Worm (Caenorhabditis elegans): ENCODE data around the gene F15G9.5.

Gene F15G9.5

ce11 chrX:9706084-9706483, 31.6 kb downstream of the F15G9.5 start, which contains the start of gene F15G9.1:
Gene F15G9.1, plus strand, starts transcription at chrX:9706384.
- TF ChIP-seq egl-27 (tag; optimal IDR thresholded peaks at IDR 0.05) (no peak), ama-1 (optimal IDR thresholded peaks at IDR 0.05) (no peak), elt-1 (tag; optimal IDR thresholded peaks at IDR 0.05) (no peak), nhr-25 (tag; optimal IDR thresholded peaks at IDR 0.05) (no peak), lin-15B (tag; optimal IDR thresholded peaks at IDR 0.05) (no peak), elt-3 (tag; optimal IDR thresholded peaks at IDR 0.05) (no peak), elt-2 (tag; optimal IDR thresholded peaks at IDR 0.05) (no peak), nhr-43 (tag; optimal IDR thresholded peaks at IDR 0.05; ENCODE audit: poor library complexity, severe bottlenecking) (no peak), aly-2 (tag; optimal IDR thresholded peaks at IDR 0.05) (no peak), lsy-12 (tag; optimal IDR thresholded peaks at IDR 0.05) (no peak), ZK546.5 (tag; optimal IDR thresholded peaks at IDR 0.05) (no peak), unc-39 (tag; optimal IDR thresholded peaks at IDR 0.05) (no peak), daf-12 (tag; optimal IDR thresholded peaks at IDR 0.05) (no peak), ceh-28 (tag; optimal IDR thresholded peaks at IDR 0.05) (no peak), fkh-10 (GFP tag; optimal IDR thresholded peaks at IDR 0.05) (no peak), ceh-9 (tag; optimal IDR thresholded peaks at IDR 0.05) (no peak), sea-2 (GFP tag; optimal IDR thresholded peaks at IDR 0.05) (no peak)

DNA sequence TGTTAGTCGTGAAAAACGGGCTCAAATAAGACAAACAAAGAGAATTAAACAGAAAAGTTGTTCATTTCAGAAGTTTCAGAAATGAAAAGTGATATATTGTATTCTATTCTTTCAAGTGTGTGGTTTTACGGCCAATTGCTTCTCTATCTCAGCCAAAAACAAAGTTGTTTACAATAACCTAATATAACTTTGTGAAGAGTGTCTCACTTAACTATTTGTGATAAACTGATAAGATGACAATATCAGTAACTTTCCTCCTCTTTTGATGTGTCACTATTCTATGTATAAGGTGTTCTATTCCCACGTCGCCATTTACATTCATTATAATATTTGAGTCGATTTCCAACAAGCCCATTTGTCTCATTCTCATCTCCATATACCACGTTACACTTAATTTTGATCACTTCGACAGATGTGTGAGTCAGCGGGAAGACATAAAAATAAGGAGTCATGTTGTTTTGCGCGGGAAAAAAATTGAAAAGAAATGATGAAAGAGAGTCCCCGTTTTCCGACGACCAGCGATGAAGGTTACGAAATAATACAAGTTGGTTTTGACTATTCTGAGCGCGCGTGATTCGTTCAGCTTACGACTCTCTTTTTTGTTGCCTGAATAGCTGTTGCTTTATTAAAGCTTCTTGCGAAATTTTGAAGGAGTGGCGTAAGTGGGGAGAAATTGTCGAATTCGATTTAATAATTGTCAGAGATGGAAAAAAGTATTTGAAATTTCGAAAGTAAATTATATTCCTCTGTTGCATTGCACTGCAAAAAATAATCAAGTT, 32.2 kb downstream of the F15G9.5 start:
- TF ChIP-seq fkh-10 (GFP tag; optimal IDR thresholded peaks at IDR 0.05) (peak; percentile 67), nhr-28 (tag; optimal IDR thresholded peaks at IDR 0.05) (no peak), elt-2 (tag; optimal IDR thresholded peaks at IDR 0.05) (peak; percentile 26), daf-12 (tag; optimal IDR thresholded peaks at IDR 0.05) (no peak), pha-4 (tag; optimal IDR thresholded peaks at IDR 0.05) (peak; percentile 32), lin-39 (tag; optimal IDR thresholded peaks at IDR 0.05) (peak; percentile 73)

DNA sequence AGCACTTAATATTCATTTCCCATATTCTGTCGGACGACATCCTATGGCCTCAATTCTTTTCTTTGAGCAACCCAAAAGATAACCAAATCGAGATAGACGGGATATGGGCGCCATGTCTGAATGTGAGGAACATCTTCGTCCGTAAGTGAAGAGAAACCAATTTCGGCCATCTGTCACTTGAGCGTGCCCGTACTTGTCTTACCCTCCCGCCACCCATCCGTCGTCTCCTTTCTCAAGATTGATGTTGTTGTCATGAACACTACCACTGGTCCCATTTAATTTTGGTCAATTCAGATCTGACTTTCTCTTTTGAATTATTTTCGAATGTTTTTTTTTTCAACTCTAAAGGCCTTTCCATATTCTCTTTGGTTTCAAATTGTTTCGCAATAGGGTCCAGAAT, 34.9 kb downstream of the F15G9.5 start:
- TF ChIP-seq lin-39 (tag; optimal IDR thresholded peaks at IDR 0.05), result peak; percentile 64
- no peak for TF ChIP-seq nhr-11 (tag; optimal IDR thresholded peaks at IDR 0.05)

- no peak for TF ChIP-seq lin-39 (tag; optimal IDR thresholded peaks at IDR 0.05)
These were observed 39.3 kb downstream of the F15G9.5 start, which contains the start of gene dyf-7 for ce11 chrX:9698359-9698758. Gene dyf-7, plus strand, starts transcription at chrX:9698659.

DNA sequence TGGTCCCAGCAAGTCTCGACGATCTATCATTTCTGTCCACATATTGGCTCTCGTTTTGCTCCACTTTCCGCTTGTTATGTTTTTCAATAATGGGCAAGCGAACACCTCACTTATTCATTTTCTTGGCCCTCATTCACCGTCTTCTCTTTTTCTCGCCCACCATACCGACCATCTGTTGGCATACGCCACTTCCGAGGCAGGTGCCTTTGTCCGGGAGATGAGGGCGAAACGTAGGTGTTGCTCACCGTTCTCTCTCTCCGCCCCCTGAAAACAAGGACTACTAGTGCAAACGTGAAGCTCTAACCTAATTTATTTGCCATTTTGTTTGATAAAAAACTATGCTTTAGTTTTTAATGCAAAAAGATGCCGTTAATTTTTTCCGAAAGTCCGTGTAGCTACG, 40.0 kb downstream of the F15G9.5 start:
- no peak for TF ChIP-seq lsy-12 (tag; optimal IDR thresholded peaks at IDR 0.05)
- no peak for TF ChIP-seq fkh-10 (GFP tag; optimal IDR thresholded peaks at IDR 0.05)
- TF ChIP-seq egl-27 (tag; optimal IDR thresholded peaks at IDR 0.05), result no peak
- TF ChIP-seq nhr-28 (tag; optimal IDR thresholded peaks at IDR 0.05), result no peak
- no peak for TF ChIP-seq eor-1 (tag; optimal IDR thresholded peaks at IDR 0.05)
- TF ChIP-seq pha-4 (tag; optimal IDR thresholded peaks at IDR 0.05), result no peak
- TF ChIP-seq ceh-9 (tag; optimal IDR thresholded peaks at IDR 0.05), result no peak
- no peak for TF ChIP-seq nhr-12 (tag; optimal IDR thresholded peaks at IDR 0.05)
- TF ChIP-seq nfya-1 (tag; optimal IDR thresholded peaks at IDR 0.05; ENCODE audit: insufficient read depth), result no peak
- TF ChIP-seq unc-62 (GFP tag; optimal IDR thresholded peaks at IDR 0.05), result no peak
- no peak for TF ChIP-seq elt-1 (tag; optimal IDR thresholded peaks at IDR 0.05)
- no peak for TF ChIP-seq aly-2 (tag; optimal IDR thresholded peaks at IDR 0.05)
- no peak for TF ChIP-seq nhr-67 (tag; optimal IDR thresholded peaks at IDR 0.05)
- TF ChIP-seq fos-1 (tag; optimal IDR thresholded peaks at IDR 0.05), result no peak
- TF ChIP-seq elt-3 (tag; optimal IDR thresholded peaks at IDR 0.05), result no peak

- TF ChIP-seq skn-1 (tag; optimal IDR thresholded peaks at IDR 0.05) (no peak), pqm-1 (tag; optimal IDR thresholded peaks at IDR 0.05) (no peak), ztf-4 (tag; optimal IDR thresholded peaks at IDR 0.05) (no peak), nfya-1 (tag; optimal IDR thresholded peaks at IDR 0.05; ENCODE audit: insufficient read depth) (no peak), nhr-12 (tag; optimal IDR thresholded peaks at IDR 0.05) (no peak), nhr-28 (tag; optimal IDR thresholded peaks at IDR 0.05) (no peak), nhr-11 (tag; optimal IDR thresholded peaks at IDR 0.05) (no peak), elt-3 (tag; optimal IDR thresholded peaks at IDR 0.05) (no peak), nhr-67 (tag; optimal IDR thresholded peaks at IDR 0.05) (no peak), egl-5 (tag; optimal IDR thresholded peaks at IDR 0.05) (no peak), aly-2 (tag; optimal IDR thresholded peaks at IDR 0.05) (no peak), fos-1 (tag; optimal IDR thresholded peaks at IDR 0.05) (no peak), fkh-2 (tag; optimal IDR thresholded peaks at IDR 0.05) (no peak), unc-62 (GFP tag; optimal IDR thresholded peaks at IDR 0.05) (no peak), pha-4 (tag; optimal IDR thresholded peaks at IDR 0.05) (no peak)
These were observed 47.2 kb downstream of the F15G9.5 start, which contains the start of gene npr-18 for ce11 chrX:9690445-9690844. Gene npr-18, plus strand, starts transcription at chrX:9690745.
